Worm (Caenorhabditis elegans): ENCODE measurements around the gene C17H12.6.
A peak's percentile ranks its signal among the peaks of the same experiment; 100 is the strongest.

Gene C17H12.6

ce11 chrIV:6834705-6835104 lies 12.4 kb upstream of the C17H12.6 start:
- no peak for TF ChIP-seq pqm-1 (tag; optimal IDR thresholded peaks at IDR 0.05)
- no peak for TF ChIP-seq dpl-1 (GFP tag; optimal IDR thresholded peaks at IDR 0.05)
- TF ChIP-seq unc-86 (tag; optimal IDR thresholded peaks at IDR 0.05): peak; percentile 50
- TF ChIP-seq ceh-8 (GFP tag; optimal IDR thresholded peaks at IDR 0.05): no peak
- TF ChIP-seq aha-1 (tag; optimal IDR thresholded peaks at IDR 0.05): no peak
- TF ChIP-seq ama-1 (optimal IDR thresholded peaks at IDR 0.05): no peak
- TF ChIP-seq vab-15 (tag; optimal IDR thresholded peaks at IDR 0.05): no peak
- no peak for TF ChIP-seq efl-3 (GFP tag; optimal IDR thresholded peaks at IDR 0.05)
- no peak for TF ChIP-seq egl-27 (tag; optimal IDR thresholded peaks at IDR 0.05)
- no peak for TF ChIP-seq tlp-1 (tag; optimal IDR thresholded peaks at IDR 0.05)
- TF ChIP-seq grh-1 (GFP tag; IDR thresholded peaks at IDR 0.05): no peak
- no peak for TF ChIP-seq unc-98 (GFP tag; IDR thresholded peaks at IDR 0.05)
- no peak for TF ChIP-seq nhr-76 (tag; optimal IDR thresholded peaks at IDR 0.05)
- TF ChIP-seq rnt-1 (tag; optimal IDR thresholded peaks at IDR 0.05): no peak
- TF ChIP-seq egl-13 (tag; optimal IDR thresholded peaks at IDR 0.05): no peak
- TF ChIP-seq fos-1 (tag; optimal IDR thresholded peaks at IDR 0.05): no peak
- no peak for TF ChIP-seq pag-3 (tag; optimal IDR thresholded peaks at IDR 0.05; ENCODE audit: borderline replicate concordance, insufficient read depth)
- TF ChIP-seq lin-14 (GFP tag; optimal IDR thresholded peaks at IDR 0.05): peak; percentile 83
- no peak for TF ChIP-seq nhr-12 (tag; optimal IDR thresholded peaks at IDR 0.05)
- no peak for TF ChIP-seq hpl-2 (GFP tag; optimal IDR thresholded peaks at IDR 0.05)
- no peak for TF ChIP-seq lir-3 (tag; optimal IDR thresholded peaks at IDR 0.05; ENCODE audit: poor library complexity)
- peak; percentile 28 for TF ChIP-seq ces-1 (GFP tag; optimal IDR thresholded peaks at IDR 0.05)
- no peak for TF ChIP-seq nhr-85 (tag)
- TF ChIP-seq hlh-17 (GFP tag; optimal IDR thresholded peaks at IDR 0.05; ENCODE audit: borderline replicate concordance): no peak
- TF ChIP-seq lsy-2 (tag; optimal IDR thresholded peaks at IDR 0.05): peak in 1 of 2 experiments; percentile 19
- no peak for TF ChIP-seq nhr-19 (GFP tag; conservative IDR thresholded peaks at IDR 0.05)
- no peak for TF ChIP-seq lin-15B (tag; optimal IDR thresholded peaks at IDR 0.05)
- TF ChIP-seq mab-9 (GFP tag; IDR thresholded peaks at IDR 0.05): no peak
- no peak for TF ChIP-seq aly-2 (tag; optimal IDR thresholded peaks at IDR 0.05)
- TF ChIP-seq alr-1 (tag; optimal IDR thresholded peaks at IDR 0.05; ENCODE audit: borderline replicate concordance): no peak
- no peak for TF ChIP-seq nhr-237 (tag; optimal IDR thresholded peaks at IDR 0.05)
- TF ChIP-seq efl-1 (optimal IDR thresholded peaks at IDR 0.05): no peak
- TF ChIP-seq efl-1 (GFP tag; optimal IDR thresholded peaks at IDR 0.05 in 1 of 2): no peak
- no peak for TF ChIP-seq sptf-1 (tag; optimal IDR thresholded peaks at IDR 0.05)
- peak; percentile 10; the same call in 1 of the 2 replicates for TF ChIP-seq isw-1 (GFP tag; IDR thresholded peaks at IDR 0.05)
- no peak for TF ChIP-seq lin-35 (GFP tag; optimal IDR thresholded peaks at IDR 0.05)
- TF ChIP-seq skn-1 (tag; optimal IDR thresholded peaks at IDR 0.05): no peak
- TF ChIP-seq nhr-20 (tag; optimal IDR thresholded peaks at IDR 0.05): no peak
- TF ChIP-seq ets-5 (GFP tag; IDR thresholded peaks at IDR 0.05): no peak
- no peak for TF ChIP-seq F16B12.6 (tag; optimal IDR thresholded peaks at IDR 0.05)
- TF ChIP-seq snu-23 (GFP tag; optimal IDR thresholded peaks at IDR 0.05): no peak
- peak; percentile 10 for TF ChIP-seq nhr-71 (tag; optimal IDR thresholded peaks at IDR 0.05)
- peak; percentile 86 for TF ChIP-seq fkh-10 (GFP tag; optimal IDR thresholded peaks at IDR 0.05)
- no peak for TF ChIP-seq hlh-4 (tag; optimal IDR thresholded peaks at IDR 0.05)
- no peak for TF ChIP-seq ztf-11 (tag; optimal IDR thresholded peaks at IDR 0.05)
- no peak for TF ChIP-seq pax-3 (tag; optimal IDR thresholded peaks at IDR 0.05)
- no peak for TF ChIP-seq ceh-90 (tag; optimal IDR thresholded peaks at IDR 0.05)
- TF ChIP-seq unc-30 (tag; optimal IDR thresholded peaks at IDR 0.05): no peak
- no peak for TF ChIP-seq irx-1 (tag; optimal IDR thresholded peaks at IDR 0.05)
- no peak for TF ChIP-seq snpc-4 (tag; optimal IDR thresholded peaks at IDR 0.05)
- TF ChIP-seq swsn-7 (tag; optimal IDR thresholded peaks at IDR 0.05): no peak
- no peak for TF ChIP-seq fkh-4 (tag; optimal IDR thresholded peaks at IDR 0.05; ENCODE audit: borderline replicate concordance)
- TF ChIP-seq unc-62 (GFP tag; optimal IDR thresholded peaks at IDR 0.05): no peak
- TF ChIP-seq nhr-28 (tag; optimal IDR thresholded peaks at IDR 0.05): no peak
